Worm (Caenorhabditis elegans) whole organism, young adult: Measurements from ENCODE around the gene prk-1.

ENCODE experiments used
- F10E7.11 ChIP-seq: sonication (generic microtip); optimal IDR thresholded peaks from 2 replicates; lab custom pipeline; 2017; ENCODE audit warnings: mild to moderate bottlenecking, missing genetic modification characterization, moderate library complexity, missing compliant biosample characterization
- T07F8.4 ChIP-seq: sonication (generic microtip); optimal IDR thresholded peaks from 2 replicates; lab custom pipeline; 2016; ENCODE audit warnings: mild to moderate bottlenecking, missing genetic modification characterization, moderate library complexity, missing compliant biosample characterization
- dpl-1 ChIP-seq: fragments of 150-350 bp; optimal IDR thresholded peaks from 2 replicates; lab custom pipeline; 2014; ENCODE audit warnings: missing biosample characterization, missing genetic modification reagents, missing genetic modification characterization
- gei-17 ChIP-seq: fragments of 200-800 bp; sonication (Bioruptor generic); optimal IDR thresholded peaks from 2 replicates; lab custom pipeline; 2018; ENCODE audit warnings: mild to moderate bottlenecking, missing genetic modification characterization, missing compliant biosample characterization
- nfya-1 ChIP-seq: sonication (generic microtip); optimal IDR thresholded peaks from 2 replicates; lab custom pipeline; 2017; ENCODE audit warnings: antibody characterized with exemption, missing compliant biosample characterization, missing genetic modification characterization, borderline replicate concordance; ENCODE audit not compliant: insufficient read depth
- nhr-27 ChIP-seq: fragments of 200-800 bp; sonication (Bioruptor generic); optimal IDR thresholded peaks from 2 replicates; lab custom pipeline; 2018; ENCODE audit warnings: mild to moderate bottlenecking, missing genetic modification characterization, moderate library complexity, missing compliant biosample characterization
- pha-4 ChIP-seq: fragments of 150-350 bp; sonication (generic microtip); optimal IDR thresholded peaks from 2 replicates; lab custom pipeline; 2014; ENCODE audit warnings: missing biosample characterization, missing genetic modification reagents, missing genetic modification characterization
- sptf-2 ChIP-seq: fragments of 200-800 bp; sonication (Bioruptor generic); optimal IDR thresholded peaks from 2 replicates; lab custom pipeline; 2018; ENCODE audit warnings: mild to moderate bottlenecking, missing genetic modification characterization, missing compliant biosample characterization

ce11 chrIII:7030044-7030804, 40.3 kb downstream of the prk-1 start:
- TF ChIP-seq pha-4 (tag; lab: Kevin White, UChicago): no peak
- TF ChIP-seq T07F8.4 (tag; lab: Kevin White, UChicago): no peak
- no peak for TF ChIP-seq F10E7.11 (tag; lab: Kevin White, UChicago)
- TF ChIP-seq dpl-1: no peak
- no peak for TF ChIP-seq nfya-1
- no peak for TF ChIP-seq gei-17 (GFP tag; lab: Kevin White, UChicago)
- TF ChIP-seq sptf-2 (GFP tag; lab: Kevin White, UChicago): no peak
- no peak for TF ChIP-seq nhr-27 (tag; lab: Kevin White, UChicago)
